Worm (Caenorhabditis elegans) whole organism, L1 larva: ENCODE data around the gene C43D7.8.

ENCODE experiments used
- C34B4.2 ChIP-seq: sonication (generic microtip); optimal IDR thresholded peaks from 2 replicates; lab custom pipeline; 2017; ENCODE audit warnings: mild to moderate bottlenecking, missing genetic modification characterization, missing compliant biosample characterization
- Y116A8C.19 ChIP-seq: sonication (generic microtip); optimal IDR thresholded peaks from 2 replicates; lab custom pipeline; 2016; ENCODE audit warnings: missing compliant biosample characterization, missing genetic modification characterization, borderline replicate concordance
- ama-1 ChIP-seq: fragments of 150-350 bp; optimal IDR thresholded peaks from 2 replicates; lab custom pipeline; 2014
- blmp-1 ChIP-seq: fragments of 150-350 bp; optimal IDR thresholded peaks from 2 replicates; lab custom pipeline; 2014; ENCODE audit warnings: missing biosample characterization, missing genetic modification characterization
- ceh-63 ChIP-seq: fragments of 200-800 bp; sonication (Bioruptor generic); optimal IDR thresholded peaks from 2 replicates; lab custom pipeline; 2018; ENCODE audit warnings: mild to moderate bottlenecking, missing genetic modification characterization, missing compliant biosample characterization
- ceh-8 ChIP-seq: fragments of 200-800 bp; sonication (Bioruptor generic); optimal IDR thresholded peaks from 2 replicates; lab custom pipeline; 2018; ENCODE audit warnings: mild to moderate bottlenecking, missing genetic modification characterization, moderate library complexity, missing compliant biosample characterization
- ceh-82 ChIP-seq, 3 experiments: fragments of 150-350 bp in 1 of 3; sonication (generic microtip) in 2 of 3; optimal IDR thresholded peaks; 2 replicates each; lab custom pipeline; 2014 to 2017; ENCODE audit warnings: missing biosample characterization in 3 of 3, missing genetic modification characterization in 3 of 3
- ceh-88 ChIP-seq: fragments of 200-800 bp; sonication (Bioruptor generic); IDR thresholded peaks from 2 replicates; pipeline ENCODE4 v1.3.6; 2022; ENCODE audit warnings: missing genetic modification characterization, missing compliant biosample characterization
- ces-1 ChIP-seq: fragments of 150-350 bp; optimal IDR thresholded peaks from 2 replicates; lab custom pipeline; 2014; ENCODE audit warnings: missing biosample characterization, missing genetic modification reagents, missing genetic modification characterization
- dsc-1 ChIP-seq: sonication (generic microtip); optimal IDR thresholded peaks from 2 replicates; lab custom pipeline; 2016; ENCODE audit warnings: mild to moderate bottlenecking, missing genetic modification characterization, missing compliant biosample characterization
- efl-1 ChIP-seq, 4 experiments: fragments of 150-350 bp; optimal IDR thresholded peaks in 3 of 4; peaks in 1 of 4; 1 replicate in 1 of 4; 2 replicates in 3 of 4; lab custom pipeline; 2014; ENCODE audit warnings: missing biosample characterization in 2 of 4, missing genetic modification characterization in 2 of 4, missing genetic modification reagents in 2 of 4
- efl-3 ChIP-seq: fragments of 200-800 bp; sonication (Bioruptor generic); optimal IDR thresholded peaks from 2 replicates; lab custom pipeline; 2018; ENCODE audit warnings: mild to moderate bottlenecking, missing genetic modification characterization, missing compliant biosample characterization
- egl-27 ChIP-seq, 2 experiments: fragments of 150-350 bp in 1 of 2; sonication (generic microtip); optimal IDR thresholded peaks; 3 replicates each; lab custom pipeline; 2017 to 2018; ENCODE audit warnings: missing biosample characterization in 2 of 2, missing genetic modification characterization in 2 of 2, missing genetic modification reagents in 2 of 2
- fkh-10 ChIP-seq: sonication (generic microtip); optimal IDR thresholded peaks from 2 replicates; lab custom pipeline; 2017; ENCODE audit warnings: missing biosample characterization, missing genetic modification reagents, missing genetic modification characterization
- hlh-17 ChIP-seq: fragments of 200-800 bp; sonication (Bioruptor generic); optimal IDR thresholded peaks from 2 replicates; lab custom pipeline; 2018; ENCODE audit warnings: missing genetic modification characterization, mild to moderate bottlenecking, missing compliant biosample characterization, moderate library complexity, borderline replicate concordance
- hpl-2 ChIP-seq: fragments of 150-350 bp; optimal IDR thresholded peaks from 2 replicates; lab custom pipeline; 2014; ENCODE audit warnings: missing biosample characterization, missing genetic modification reagents, missing genetic modification characterization
- irx-1 ChIP-seq: sonication (generic microtip); optimal IDR thresholded peaks from 2 replicates; lab custom pipeline; 2016; ENCODE audit warnings: missing genetic modification characterization, missing compliant biosample characterization
- isw-1 ChIP-seq: fragments of 200-800 bp; sonication (Bioruptor generic); IDR thresholded peaks from 2 replicates; pipeline ENCODE4 v1.3.6; 2022; ENCODE audit warnings: missing genetic modification characterization, missing compliant biosample characterization
- lin-14 ChIP-seq: fragments of 200-800 bp; sonication (Bioruptor generic); optimal IDR thresholded peaks from 2 replicates; lab custom pipeline; 2018; ENCODE audit warnings: mild to moderate bottlenecking, missing genetic modification characterization, moderate library complexity, missing compliant biosample characterization
- lin-15B ChIP-seq: fragments of 150-350 bp; sonication (generic microtip); optimal IDR thresholded peaks from 3 replicates; lab custom pipeline; 2014; ENCODE audit warnings: missing biosample characterization, missing genetic modification characterization
- lin-39 ChIP-seq: fragments of 150-350 bp; optimal IDR thresholded peaks from 2 replicates; lab custom pipeline; 2014; ENCODE audit warnings: missing biosample characterization, missing genetic modification reagents, missing genetic modification characterization
- lsy-2 ChIP-seq, 2 experiments: fragments of 150-350 bp; optimal IDR thresholded peaks; 2 replicates each; lab custom pipeline; 2014; ENCODE audit warnings: missing biosample characterization in 2 of 2, missing genetic modification characterization in 2 of 2
- mdl-1 ChIP-seq, 2 experiments: fragments of 150-350 bp; optimal IDR thresholded peaks; 2 replicates each; lab custom pipeline; 2014 to 2017; ENCODE audit warnings: missing biosample characterization in 2 of 2, missing genetic modification characterization in 2 of 2, inconsistent platforms in 1 of 2
- nhr-11 ChIP-seq: fragments of 150-350 bp; optimal IDR thresholded peaks from 2 replicates; lab custom pipeline; 2014; ENCODE audit warnings: missing biosample characterization, missing genetic modification characterization
- nhr-19 ChIP-seq: fragments of 200-800 bp; sonication (Bioruptor generic); conservative IDR thresholded peaks from 2 replicates; pipeline ENCODE4 v1.3.6; 2022; ENCODE audit warnings: missing genetic modification characterization, missing compliant biosample characterization
- nhr-71 ChIP-seq: sonication (generic microtip); optimal IDR thresholded peaks from 2 replicates; lab custom pipeline; 2016; ENCODE audit warnings: mild to moderate bottlenecking, missing genetic modification characterization, moderate library complexity, missing compliant biosample characterization
- nhr-76 ChIP-seq: sonication (generic microtip); optimal IDR thresholded peaks from 2 replicates; lab custom pipeline; 2017; ENCODE audit warnings: missing biosample characterization, missing genetic modification characterization
- nhr-77 ChIP-seq: fragments of 150-350 bp; optimal IDR thresholded peaks from 2 replicates; lab custom pipeline; 2014; ENCODE audit warnings: missing biosample characterization, missing genetic modification characterization
- nhr-85 ChIP-seq: sonication (generic microtip); peaks from one replicate; lab custom pipeline; 2016; ENCODE audit warnings: missing genetic modification characterization, inconsistent platforms, missing compliant biosample characterization
- rnt-1 ChIP-seq: sonication (generic microtip); optimal IDR thresholded peaks from 2 replicates; lab custom pipeline; 2016; ENCODE audit warnings: mild to moderate bottlenecking, missing genetic modification characterization, moderate library complexity, missing compliant biosample characterization
- sup-37 ChIP-seq: fragments of 200-800 bp; sonication (Bioruptor generic); optimal IDR thresholded peaks from 2 replicates; lab custom pipeline; 2018; ENCODE audit warnings: mild to moderate bottlenecking, missing genetic modification characterization, missing compliant biosample characterization
- swsn-7 ChIP-seq: sonication (generic microtip); optimal IDR thresholded peaks from 2 replicates; lab custom pipeline; 2016; ENCODE audit warnings: missing genetic modification characterization, missing compliant biosample characterization
- tbx-2 ChIP-seq: sonication (generic microtip); optimal IDR thresholded peaks from 2 replicates; lab custom pipeline; 2016; ENCODE audit warnings: missing genetic modification characterization, missing compliant biosample characterization
- unc-130 ChIP-seq: fragments of 150-350 bp; optimal IDR thresholded peaks from 2 replicates; lab custom pipeline; 2017; ENCODE audit warnings: missing biosample characterization, missing genetic modification characterization, inconsistent platforms
- unc-62 ChIP-seq: fragments of 150-350 bp; optimal IDR thresholded peaks from 2 replicates; lab custom pipeline; 2014; ENCODE audit warnings: missing biosample characterization, missing genetic modification reagents, missing genetic modification characterization
- unc-86 ChIP-seq: sonication (generic microtip); optimal IDR thresholded peaks from 2 replicates; lab custom pipeline; 2016; ENCODE audit warnings: missing genetic modification characterization, missing compliant biosample characterization
- zag-1 ChIP-seq: fragments of 150-350 bp; optimal IDR thresholded peaks from 2 replicates; lab custom pipeline; 2014; ENCODE audit warnings: missing biosample characterization, missing genetic modification characterization
- ztf-4 ChIP-seq: fragments of 150-350 bp; optimal IDR thresholded peaks from 2 replicates; lab custom pipeline; 2014; ENCODE audit warnings: missing biosample characterization, missing genetic modification characterization

Gene C43D7.8

ce11 chrV:19297510-19297909 lies 13.8 kb downstream of the C43D7.8 start, which contains the start of gene fbxb-60:
TSS of gene fbxb-60 (plus strand) at chrV:19297810.
- TF ChIP-seq blmp-1 (tag; lab: Kevin White, UChicago) (no peak), ceh-8 (GFP tag; lab: Kevin White, UChicago) (no peak), isw-1 (GFP tag; lab: Robert Waterston, UW) (no peak), efl-1 (optimal IDR thresholded peaks at IDR 0.05; lab: Kevin White, UChicago) (no peak), efl-1 (GFP tag; optimal IDR thresholded peaks at IDR 0.05 in 1 of 2; lab: Kevin White, UChicago) (no peak), irx-1 (tag; lab: Kevin White, UChicago) (no peak), nhr-19 (GFP tag; lab: Robert Waterston, UW) (no peak), nhr-76 (tag; lab: Kevin White, UChicago) (no peak), C34B4.2 (tag; lab: Kevin White, UChicago) (no peak), lsy-2 (tag; optimal IDR thresholded peaks at IDR 0.05; lab: Kevin White, UChicago) (no peak), unc-130 (tag; lab: Kevin White, UChicago) (no peak), zag-1 (no peak), nhr-11 (tag; lab: Kevin White, UChicago) (no peak)

ce11 chrV:19296723-19297122 lies 14.6 kb downstream of the C43D7.8 start, which contains the start of gene F55C9.6:
TSS of gene F55C9.6 (minus strand) at chrV:19296823.
- no peak for TF ChIP-seq tbx-2 (tag; lab: Kevin White, UChicago)

- no peak for TF ChIP-seq swsn-7 (tag; lab: Kevin White, UChicago)
- no peak for TF ChIP-seq hpl-2 (GFP tag; lab: Kevin White, UChicago)
- TF ChIP-seq ama-1 (lab: Kevin White, UChicago) = no peak
- no peak for TF ChIP-seq nhr-71 (tag; lab: Kevin White, UChicago)
- TF ChIP-seq tbx-2 (tag; lab: Kevin White, UChicago) = no peak
- TF ChIP-seq, all 84 proteins: peak for 0
Measured at ce11 chrV:19293025-19293424, 18.3 kb downstream of the C43D7.8 start, which contains the start of gene F55C9.5. TSS of gene F55C9.5 (minus strand) at chrV:19293125.

ce11 chrV:19288073-19288805 lies 23.1 kb downstream of the C43D7.8 start, which contains the start of the genes F55C9.3 and fbxb-57:
TSS of gene F55C9.3 (minus strand) at chrV:19288173.
TSS of gene fbxb-57 (plus strand) at chrV:19288755.
- TF ChIP-seq mdl-1 (tag; optimal IDR thresholded peaks at IDR 0.05; lab: Kevin White, UChicago) (no peak), rnt-1 (no peak), nhr-77 (tag; lab: Kevin White, UChicago) (no peak), dsc-1 (tag; lab: Kevin White, UChicago) (no peak), blmp-1 (tag; lab: Kevin White, UChicago) (no peak), lin-15B (tag; lab: Kevin White, UChicago) (no peak), ceh-88 (no peak), ceh-63 (GFP tag; lab: Kevin White, UChicago) (no peak)

- TF ChIP-seq ces-1 (GFP tag; lab: Kevin White, UChicago) (no peak), lin-15B (tag; lab: Kevin White, UChicago) (no peak)
Measured at ce11 chrV:19285921-19286320, 25.4 kb downstream of the C43D7.8 start.

- TF ChIP-seq mdl-1 (tag; optimal IDR thresholded peaks at IDR 0.05; lab: Kevin White, UChicago) (no peak), efl-3 (GFP tag; lab: Kevin White, UChicago) (no peak), Y116A8C.19 (tag; lab: Kevin White, UChicago) (no peak), ceh-63 (GFP tag; lab: Kevin White, UChicago) (no peak), hlh-17 (GFP tag; lab: Kevin White, UChicago) (no peak), ceh-82 (tag; optimal IDR thresholded peaks at IDR 0.05; lab: Kevin White, UChicago) (no peak), lin-14 (GFP tag; lab: Kevin White, UChicago) (no peak), fkh-10 (GFP tag; lab: Kevin White, UChicago) (no peak), unc-86 (no peak), lin-39 (tag; lab: Kevin White, UChicago) (no peak), sup-37 (GFP tag; lab: Kevin White, UChicago) (no peak), unc-130 (tag; lab: Kevin White, UChicago) (no peak), irx-1 (tag; lab: Kevin White, UChicago) (no peak), egl-27 (tag; optimal IDR thresholded peaks at IDR 0.05; lab: Kevin White, UChicago) (no peak), unc-62 (no peak), nhr-85 (tag; lab: Kevin White, UChicago) (no peak), ztf-4 (tag; lab: Kevin White, UChicago) (no peak), isw-1 (GFP tag; lab: Robert Waterston, UW) (no peak)
Measured at ce11 chrV:19282314-19282713, 29.0 kb downstream of the C43D7.8 start, which contains the start of gene fbxb-117. TSS of gene fbxb-117 (plus strand) at chrV:19282614.
